Worm (Caenorhabditis elegans): Measurements from ENCODE around the gene F13B12.1.

The F13B12.1 gene

ce11 chrIV:10461767-10462166 is 37.3 kb upstream of the F13B12.1 start, which contains the start of gene mec-3:
TSS of gene mec-3 (minus strand) at chrIV:10461867.
- TF ChIP-seq unc-55 (GFP tag; optimal IDR thresholded peaks at IDR 0.05) (peak; percentile 66), lin-13 (GFP tag; optimal IDR thresholded peaks at IDR 0.05) (no peak)

ce11 chrIV:10457137-10457536 is 32.7 kb upstream of the F13B12.1 start, which contains the start of gene srb-17:
TSS of gene srb-17 (minus strand) at chrIV:10457237.
- TF ChIP-seq nhr-6 (tag; optimal IDR thresholded peaks at IDR 0.05) (no peak), mbf-1 (tag; optimal IDR thresholded peaks at IDR 0.05) (no peak), nhr-11 (tag; optimal IDR thresholded peaks at IDR 0.05) (no peak), fos-1 (tag; optimal IDR thresholded peaks at IDR 0.05) (no peak), C34F6.9 (tag; optimal IDR thresholded peaks at IDR 0.05) (no peak), nhr-129 (tag; optimal IDR thresholded peaks at IDR 0.05) (no peak), zag-1 (tag; optimal IDR thresholded peaks at IDR 0.05) (no peak), R02D3.7 (tag; optimal IDR thresholded peaks at IDR 0.05) (no peak), nhr-77 (tag; optimal IDR thresholded peaks at IDR 0.05) (no peak), ztf-4 (tag; optimal IDR thresholded peaks at IDR 0.05) (no peak), alr-1 (tag; optimal IDR thresholded peaks at IDR 0.05) (no peak), elt-3 (tag; optimal IDR thresholded peaks at IDR 0.05) (no peak), ZK546.5 (tag; optimal IDR thresholded peaks at IDR 0.05) (no peak), nhr-25 (tag; optimal IDR thresholded peaks at IDR 0.05) (no peak), sma-9 (GFP tag; optimal IDR thresholded peaks at IDR 0.05) (no peak), sma-9 (tag; optimal IDR thresholded peaks at IDR 0.05) (no peak)

- TF ChIP-seq elt-3 (tag; optimal IDR thresholded peaks at IDR 0.05) (no peak), ztf-1 (GFP tag; conservative IDR thresholded peaks at IDR 0.05) (no peak), ztf-11 (tag; optimal IDR thresholded peaks at IDR 0.05) (no peak), sma-3 (GFP tag; optimal IDR thresholded peaks at IDR 0.05) (no peak), snpc-4 (tag; optimal IDR thresholded peaks at IDR 0.05) (no peak), aly-2 (tag; optimal IDR thresholded peaks at IDR 0.05) (no peak), mdl-1 (tag; optimal IDR thresholded peaks at IDR 0.05) (no peak), zag-1 (tag; optimal IDR thresholded peaks at IDR 0.05) (no peak), mbf-1 (tag; optimal IDR thresholded peaks at IDR 0.05) (no peak), gmeb-1 (tag; optimal IDR thresholded peaks at IDR 0.05) (no peak), C34F6.9 (tag; optimal IDR thresholded peaks at IDR 0.05) (no peak), nhr-21 (tag; optimal IDR thresholded peaks at IDR 0.05) (no peak), nhr-12 (tag; optimal IDR thresholded peaks at IDR 0.05) (no peak), crh-2 (tag; optimal IDR thresholded peaks at IDR 0.05) (no peak)
These were observed 28.6 kb upstream of the F13B12.1 start, which contains the start of gene F01D4.8 for ce11 chrIV:10453001-10453400. TSS of gene F01D4.8 (minus strand) at chrIV:10453101.

- TF ChIP-seq mbf-1 (tag; optimal IDR thresholded peaks at IDR 0.05) = no peak
These were observed 25.4 kb upstream of the F13B12.1 start, which contains the start of gene F13B12.4 for ce11 chrIV:10449799-10450198. TSS of gene F13B12.4 (minus strand) at chrIV:10449899.

- TF ChIP-seq blmp-1 (tag; optimal IDR thresholded peaks at IDR 0.05; ENCODE audit: insufficient read depth) (no peak), ztf-1 (GFP tag; conservative IDR thresholded peaks at IDR 0.05) (no peak), unc-55 (GFP tag; optimal IDR thresholded peaks at IDR 0.05) (no peak), aly-2 (tag; optimal IDR thresholded peaks at IDR 0.05) (no peak), dmd-4 (tag; optimal IDR thresholded peaks at IDR 0.05) (no peak), ztf-4 (tag; optimal IDR thresholded peaks at IDR 0.05) (no peak), ceh-82 (tag; optimal IDR thresholded peaks at IDR 0.05) (no peak), lin-39 (tag; optimal IDR thresholded peaks at IDR 0.05) (no peak), zag-1 (tag; optimal IDR thresholded peaks at IDR 0.05) (no peak), lin-11 (tag; optimal IDR thresholded peaks at IDR 0.05) (no peak), unc-62 (GFP tag; optimal IDR thresholded peaks at IDR 0.05) (no peak), nhr-237 (tag; optimal IDR thresholded peaks at IDR 0.05) (no peak), peb-1 (tag; optimal IDR thresholded peaks at IDR 0.05) (no peak), elt-3 (tag; optimal IDR thresholded peaks at IDR 0.05) (no peak), ama-1 (optimal IDR thresholded peaks at IDR 0.05) (no peak), F13H6.1 (tag; optimal IDR thresholded peaks at IDR 0.05) (no peak), ztf-11 (tag; optimal IDR thresholded peaks at IDR 0.05) (no peak)
These were observed 19.1 kb upstream of the F13B12.1 start, which contains the start of gene F13B12.7 for ce11 chrIV:10443510-10443909. TSS of gene F13B12.7 (plus strand) at chrIV:10443810.
